Worm (Caenorhabditis elegans): ENCODE results near the gene sru-3.

sru-3 gene

DNA sequence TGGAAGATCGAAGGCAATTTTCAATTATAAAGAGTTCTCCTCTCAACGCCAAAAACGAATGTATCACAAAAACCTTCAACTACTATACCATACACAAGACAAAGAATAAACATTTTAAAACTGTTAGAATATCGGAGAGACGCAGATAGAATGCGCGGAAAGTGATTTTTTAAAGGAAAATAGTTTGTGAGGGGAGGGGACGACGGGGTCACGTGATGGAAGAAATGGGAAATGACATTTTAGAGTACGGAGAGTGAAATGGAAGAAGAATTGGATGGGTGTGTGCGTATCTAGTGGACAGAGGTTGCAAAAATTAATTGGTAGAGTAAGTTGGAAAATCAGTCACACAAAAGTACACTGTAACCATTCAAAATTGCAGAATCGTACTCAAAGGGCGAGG lies 37.9 kb downstream of the sru-3 start:
- TF ChIP-seq scrt-1 (GFP tag; IDR thresholded peaks at IDR 0.05) (no peak), tbx-37 (GFP tag; conservative IDR thresholded peaks at IDR 0.05) (no peak), hmg-4 (GFP tag; optimal IDR thresholded peaks at IDR 0.05) (no peak), aly-1 (tag; optimal IDR thresholded peaks at IDR 0.05) (no peak), ets-7 (tag; optimal IDR thresholded peaks at IDR 0.05) (no peak), ama-1 (optimal IDR thresholded peaks at IDR 0.05) (no peak), hmbx-1 (tag; optimal IDR thresholded peaks at IDR 0.05) (no peak), B0310.2 (tag; optimal IDR thresholded peaks at IDR 0.05) (no peak), tbx-11 (GFP tag; IDR thresholded peaks at IDR 0.05) (no peak), F13C5.2 (tag; optimal IDR thresholded peaks at IDR 0.05) (no peak), sea-1 (GFP tag; conservative IDR thresholded peaks at IDR 0.05) (no peak), ceh-36 (tag; optimal IDR thresholded peaks at IDR 0.05) (no peak), pes-1 (GFP tag; IDR thresholded peaks at IDR 0.05) (no peak), ceh-13 (GFP tag; optimal IDR thresholded peaks at IDR 0.05) (no peak), flt-1 (GFP tag; IDR thresholded peaks at IDR 0.05) (no peak)

DNA sequence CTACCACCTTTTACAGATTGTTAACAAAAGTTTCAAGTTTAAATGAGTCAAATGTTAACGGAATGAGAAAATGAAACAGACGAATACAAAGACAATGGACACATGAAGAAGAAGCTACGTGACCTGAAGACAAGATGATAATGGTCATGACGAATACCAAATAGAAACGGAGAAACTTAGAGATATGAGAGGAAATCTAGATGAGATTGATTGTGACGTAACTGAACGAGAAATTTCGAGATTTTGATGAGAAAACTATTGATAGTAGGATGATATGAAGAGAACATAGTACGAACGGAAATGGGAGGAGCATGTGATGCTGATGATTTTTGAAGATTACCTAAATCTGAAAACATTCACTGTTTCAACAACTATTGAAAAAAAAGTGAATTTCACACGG lies 38.7 kb downstream of the sru-3 start:
- TF ChIP-seq tbx-37 (GFP tag; conservative IDR thresholded peaks at IDR 0.05) = no peak
- TF ChIP-seq hmg-4 (GFP tag; optimal IDR thresholded peaks at IDR 0.05) = no peak
- no peak for TF ChIP-seq ets-7 (tag; optimal IDR thresholded peaks at IDR 0.05)
- TF ChIP-seq aly-1 (tag; optimal IDR thresholded peaks at IDR 0.05) = no peak
- TF ChIP-seq tra-4 (tag; optimal IDR thresholded peaks at IDR 0.05) = no peak
- TF ChIP-seq ceh-13 (GFP tag; optimal IDR thresholded peaks at IDR 0.05) = no peak
- no peak for TF ChIP-seq hnd-1 (tag; optimal IDR thresholded peaks at IDR 0.05)
- TF ChIP-seq ama-1 (optimal IDR thresholded peaks at IDR 0.05) = no peak

ce11 chrIV:9536124-9536523 lies 39.7 kb downstream of the sru-3 start:
- no peak for TF ChIP-seq hmg-4 (GFP tag; optimal IDR thresholded peaks at IDR 0.05)
- no peak for TF ChIP-seq ama-1 (optimal IDR thresholded peaks at IDR 0.05)
- no peak for TF ChIP-seq tra-4 (tag; optimal IDR thresholded peaks at IDR 0.05)
- TF ChIP-seq tbx-37 (GFP tag; conservative IDR thresholded peaks at IDR 0.05) = no peak
- TF ChIP-seq ets-7 (tag; optimal IDR thresholded peaks at IDR 0.05) = no peak
- TF ChIP-seq tbx-11 (GFP tag; IDR thresholded peaks at IDR 0.05) = no peak
- TF ChIP-seq ceh-36 (tag; optimal IDR thresholded peaks at IDR 0.05) = no peak
- TF ChIP-seq B0310.2 (tag; optimal IDR thresholded peaks at IDR 0.05) = no peak

DNA sequence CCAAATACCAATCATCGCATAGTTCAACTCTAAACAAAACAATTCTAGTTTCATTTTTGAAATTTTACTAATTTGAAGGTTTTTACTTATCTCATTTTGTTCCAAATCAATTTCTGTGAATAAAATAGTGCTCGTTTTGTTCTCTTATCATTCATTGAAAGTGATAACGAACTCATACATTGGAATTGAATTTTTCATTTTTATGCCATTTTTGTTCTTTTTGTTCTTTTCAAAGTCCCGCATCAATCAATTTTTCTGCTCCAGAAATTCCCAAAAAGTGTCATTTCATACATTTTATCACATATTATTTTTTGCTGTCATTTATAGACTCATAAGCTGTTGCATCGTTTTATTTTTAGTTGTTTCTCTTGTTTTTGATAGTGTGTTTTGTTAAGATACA lies 41.1 kb downstream of the sru-3 start:
- TF ChIP-seq ceh-13 (GFP tag; optimal IDR thresholded peaks at IDR 0.05) (no peak), tra-4 (tag; optimal IDR thresholded peaks at IDR 0.05) (no peak), ama-1 (optimal IDR thresholded peaks at IDR 0.05) (no peak), sea-1 (GFP tag; conservative IDR thresholded peaks at IDR 0.05) (no peak), ceh-36 (tag; optimal IDR thresholded peaks at IDR 0.05) (no peak), pes-1 (GFP tag; IDR thresholded peaks at IDR 0.05) (no peak), ets-7 (tag; optimal IDR thresholded peaks at IDR 0.05) (no peak), F13C5.2 (tag; optimal IDR thresholded peaks at IDR 0.05) (no peak), tbx-11 (GFP tag; IDR thresholded peaks at IDR 0.05) (no peak), aly-1 (tag; optimal IDR thresholded peaks at IDR 0.05) (no peak), flt-1 (GFP tag; IDR thresholded peaks at IDR 0.05) (no peak)

DNA sequence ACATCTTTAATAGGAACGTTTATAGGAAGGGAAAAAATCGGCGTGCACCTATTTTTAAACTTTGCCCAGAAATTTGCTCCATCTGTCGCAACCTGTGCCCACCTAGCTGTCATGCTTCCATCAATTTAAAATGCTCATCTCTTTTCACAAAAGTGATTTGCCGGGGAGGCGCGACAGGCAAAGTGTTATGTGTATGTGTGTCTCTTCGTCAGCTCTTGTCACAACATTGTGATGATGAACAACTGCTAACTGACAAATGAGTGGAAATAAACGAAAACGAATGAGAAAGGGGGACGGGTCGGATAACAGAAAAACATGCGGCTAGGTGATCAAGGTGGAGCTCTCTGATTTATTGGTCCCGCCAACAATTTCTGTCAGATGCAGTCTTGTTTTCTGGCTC lies 41.8 kb downstream of the sru-3 start:
- TF ChIP-seq hnd-1 (tag; optimal IDR thresholded peaks at IDR 0.05) (no peak), hmbx-1 (tag; optimal IDR thresholded peaks at IDR 0.05) (no peak), sea-1 (GFP tag; conservative IDR thresholded peaks at IDR 0.05) (no peak), pes-1 (GFP tag; IDR thresholded peaks at IDR 0.05) (no peak), aly-1 (tag; optimal IDR thresholded peaks at IDR 0.05) (no peak), F13C5.2 (tag; optimal IDR thresholded peaks at IDR 0.05) (no peak), ceh-13 (GFP tag; optimal IDR thresholded peaks at IDR 0.05) (no peak), tbx-37 (GFP tag; conservative IDR thresholded peaks at IDR 0.05) (no peak), ceh-36 (tag; optimal IDR thresholded peaks at IDR 0.05) (no peak), ets-7 (tag; optimal IDR thresholded peaks at IDR 0.05) (no peak), tra-4 (tag; optimal IDR thresholded peaks at IDR 0.05) (no peak), flt-1 (GFP tag; IDR thresholded peaks at IDR 0.05) (no peak)

DNA sequence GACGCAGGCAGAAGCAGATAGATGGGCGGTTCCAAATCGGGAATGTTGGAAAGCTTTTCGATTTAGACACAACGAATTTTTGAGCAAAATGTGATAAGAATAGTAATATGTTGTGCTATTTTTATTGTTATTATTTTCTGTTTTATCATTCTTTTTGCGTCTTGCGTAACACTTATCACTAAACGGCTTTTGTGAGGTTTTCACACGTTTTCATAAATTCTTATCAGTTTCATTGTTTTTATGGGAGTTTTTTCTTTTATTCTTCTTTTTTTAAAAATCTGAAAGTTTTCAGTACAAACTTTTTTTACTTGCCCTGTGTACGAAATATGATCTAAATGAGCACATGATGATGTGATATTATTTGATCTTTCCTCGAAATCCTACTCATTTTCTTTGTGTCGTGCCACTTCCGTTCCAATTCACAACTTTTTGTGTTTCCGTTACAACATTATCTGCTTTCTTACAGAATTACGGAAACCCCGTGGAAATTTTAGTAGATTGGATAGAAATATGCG lies 44.0 kb downstream of the sru-3 start, which contains the start of gene fbl-1:
Gene fbl-1, plus strand, starts transcription at position 465 of the 515 bp plus-strand sequence.
- no peak for TF ChIP-seq hnd-1 (tag; optimal IDR thresholded peaks at IDR 0.05)
- TF ChIP-seq tbx-37 (GFP tag; conservative IDR thresholded peaks at IDR 0.05) = no peak
- TF ChIP-seq flt-1 (GFP tag; IDR thresholded peaks at IDR 0.05) = no peak
- no peak for TF ChIP-seq tra-4 (tag; optimal IDR thresholded peaks at IDR 0.05)
- no peak for TF ChIP-seq aly-1 (tag; optimal IDR thresholded peaks at IDR 0.05)
- no peak for TF ChIP-seq scrt-1 (GFP tag; IDR thresholded peaks at IDR 0.05)
- TF ChIP-seq sea-1 (GFP tag; conservative IDR thresholded peaks at IDR 0.05) = no peak
- no peak for TF ChIP-seq F13C5.2 (tag; optimal IDR thresholded peaks at IDR 0.05)
- TF ChIP-seq pes-1 (GFP tag; IDR thresholded peaks at IDR 0.05) = no peak
- TF ChIP-seq B0310.2 (tag; optimal IDR thresholded peaks at IDR 0.05) = no peak
- TF ChIP-seq ceh-36 (tag; optimal IDR thresholded peaks at IDR 0.05) = no peak
- no peak for TF ChIP-seq tbx-11 (GFP tag; IDR thresholded peaks at IDR 0.05)

DNA sequence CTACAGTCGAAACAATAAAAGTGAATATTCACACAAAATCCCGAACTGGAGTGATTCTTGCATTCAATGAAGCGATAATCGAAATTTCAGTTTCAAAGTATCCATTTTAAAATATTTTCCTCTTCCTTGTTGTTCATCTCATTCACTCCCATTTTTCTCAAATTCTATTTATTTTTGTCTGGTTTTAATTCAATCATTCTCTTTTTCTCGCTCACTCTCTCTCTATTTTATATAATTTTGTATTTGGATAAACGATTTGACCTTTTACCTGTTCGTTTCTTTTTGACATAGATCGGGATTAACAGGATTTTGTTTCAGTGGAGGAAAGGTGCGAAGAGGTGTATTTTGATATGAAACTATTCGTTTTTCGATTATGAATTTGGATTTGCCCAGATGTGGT lies 49.6 kb downstream of the sru-3 start, which contains the start of gene T05A1.5:
Gene T05A1.5, plus strand, starts transcription at position 301 of the 400 bp plus-strand sequence.
- TF ChIP-seq pes-1 (GFP tag; IDR thresholded peaks at IDR 0.05) = no peak
- TF ChIP-seq tbx-11 (GFP tag; IDR thresholded peaks at IDR 0.05) = no peak
- no peak for TF ChIP-seq ceh-13 (GFP tag; optimal IDR thresholded peaks at IDR 0.05)
- TF ChIP-seq B0310.2 (tag; optimal IDR thresholded peaks at IDR 0.05) = no peak
- no peak for TF ChIP-seq ets-7 (tag; optimal IDR thresholded peaks at IDR 0.05)
- no peak for TF ChIP-seq ama-1 (optimal IDR thresholded peaks at IDR 0.05)
- TF ChIP-seq ceh-36 (tag; optimal IDR thresholded peaks at IDR 0.05) = no peak
- no peak for TF ChIP-seq hmbx-1 (tag; optimal IDR thresholded peaks at IDR 0.05)
- TF ChIP-seq hmg-4 (GFP tag; optimal IDR thresholded peaks at IDR 0.05) = no peak
- no peak for TF ChIP-seq aly-1 (tag; optimal IDR thresholded peaks at IDR 0.05)
- TF ChIP-seq hnd-1 (tag; optimal IDR thresholded peaks at IDR 0.05) = no peak
- TF ChIP-seq flt-1 (GFP tag; IDR thresholded peaks at IDR 0.05) = no peak
- no peak for TF ChIP-seq scrt-1 (GFP tag; IDR thresholded peaks at IDR 0.05)
- no peak for TF ChIP-seq tra-4 (tag; optimal IDR thresholded peaks at IDR 0.05)
- no peak for TF ChIP-seq F13C5.2 (tag; optimal IDR thresholded peaks at IDR 0.05)
- no peak for TF ChIP-seq sea-1 (GFP tag; conservative IDR thresholded peaks at IDR 0.05)
- TF ChIP-seq tbx-37 (GFP tag; conservative IDR thresholded peaks at IDR 0.05) = no peak
